Worm (Caenorhabditis elegans): ENCODE measurements around the gene ugt-15.
"Not testable (repeated sequence)": the region's sequence is repeated elsewhere in the genome, so short reads cannot be mapped to it uniquely, and the experiment has no call there.

ugt-15 gene

DNA sequence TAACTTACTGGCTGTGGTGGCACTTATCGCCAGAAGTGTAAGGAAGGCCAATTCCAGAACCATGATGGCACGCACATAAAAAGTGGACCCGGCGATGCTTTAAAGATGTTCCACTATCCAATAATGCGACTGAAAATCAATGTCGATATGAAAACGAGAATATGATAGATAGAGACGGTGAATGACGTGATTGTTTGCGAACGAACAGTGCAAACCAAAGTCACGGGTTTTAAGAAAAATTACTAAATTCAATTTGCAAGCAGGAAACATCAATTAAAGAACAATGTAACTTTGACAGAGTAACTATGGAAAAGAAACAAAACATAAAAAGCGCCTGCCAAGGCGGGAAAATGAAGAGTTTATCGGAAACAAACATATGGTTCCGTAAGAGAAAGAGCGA, 22.4 kb downstream of the ugt-15 start, which contains the start of gene C44H9.5:
Gene C44H9.5 (minus strand): TSS at position 129 of the 400 bp plus-strand sequence.
- TF ChIP-seq tab-1 (GFP tag; IDR thresholded peaks at IDR 0.05) (no peak), med-1 (GFP tag; optimal IDR thresholded peaks at IDR 0.05; ENCODE audit: insufficient read depth) (no peak), ref-1 (GFP tag; conservative IDR thresholded peaks at IDR 0.05) (no peak), klf-2 (GFP tag; conservative IDR thresholded peaks at IDR 0.05) (no peak), T22C8.4 (GFP tag; IDR thresholded peaks at IDR 0.05) (no peak), ztf-29 (GFP tag; IDR thresholded peaks at IDR 0.05) (no peak), cog-1 (tag; optimal IDR thresholded peaks at IDR 0.05) (no peak), ztf-23 (GFP tag; IDR thresholded peaks at IDR 0.05) (no peak), flt-1 (GFP tag; IDR thresholded peaks at IDR 0.05) (no peak)

- no peak for TF ChIP-seq med-1 (GFP tag; optimal IDR thresholded peaks at IDR 0.05; ENCODE audit: insufficient read depth)
- TF ChIP-seq ztf-29 (GFP tag; IDR thresholded peaks at IDR 0.05) = no peak
- no peak for TF ChIP-seq flt-1 (GFP tag; IDR thresholded peaks at IDR 0.05)
- TF ChIP-seq ztf-23 (GFP tag; IDR thresholded peaks at IDR 0.05) = no peak
- no peak for TF ChIP-seq ref-1 (GFP tag; conservative IDR thresholded peaks at IDR 0.05)
- TF ChIP-seq cog-1 (tag; optimal IDR thresholded peaks at IDR 0.05) = no peak
- no peak for TF ChIP-seq T22C8.4 (GFP tag; IDR thresholded peaks at IDR 0.05)
- TF ChIP-seq klf-2 (GFP tag; conservative IDR thresholded peaks at IDR 0.05) = no peak
- no peak for TF ChIP-seq tab-1 (GFP tag; IDR thresholded peaks at IDR 0.05)
These were observed 25.0 kb downstream of the ugt-15 start for ce11 chrV:12852355-12852754.

ce11 chrV:12854766-12855165, 27.4 kb downstream of the ugt-15 start, which contains the start of gene C44H9.7:
Gene C44H9.7, minus strand, starts transcription at chrV:12854866.
- no peak for TF ChIP-seq ztf-23 (GFP tag; IDR thresholded peaks at IDR 0.05)
- TF ChIP-seq ztf-29 (GFP tag; IDR thresholded peaks at IDR 0.05) = no peak
- TF ChIP-seq tab-1 (GFP tag; IDR thresholded peaks at IDR 0.05) = no peak
- TF ChIP-seq T22C8.4 (GFP tag; IDR thresholded peaks at IDR 0.05) = no peak
- no peak for TF ChIP-seq cog-1 (tag; optimal IDR thresholded peaks at IDR 0.05)
- TF ChIP-seq ref-1 (GFP tag; conservative IDR thresholded peaks at IDR 0.05) = no peak
- no peak for TF ChIP-seq med-1 (GFP tag; optimal IDR thresholded peaks at IDR 0.05; ENCODE audit: insufficient read depth)
- TF ChIP-seq flt-1 (GFP tag; IDR thresholded peaks at IDR 0.05) = no peak
- TF ChIP-seq klf-2 (GFP tag; conservative IDR thresholded peaks at IDR 0.05) = no peak

DNA sequence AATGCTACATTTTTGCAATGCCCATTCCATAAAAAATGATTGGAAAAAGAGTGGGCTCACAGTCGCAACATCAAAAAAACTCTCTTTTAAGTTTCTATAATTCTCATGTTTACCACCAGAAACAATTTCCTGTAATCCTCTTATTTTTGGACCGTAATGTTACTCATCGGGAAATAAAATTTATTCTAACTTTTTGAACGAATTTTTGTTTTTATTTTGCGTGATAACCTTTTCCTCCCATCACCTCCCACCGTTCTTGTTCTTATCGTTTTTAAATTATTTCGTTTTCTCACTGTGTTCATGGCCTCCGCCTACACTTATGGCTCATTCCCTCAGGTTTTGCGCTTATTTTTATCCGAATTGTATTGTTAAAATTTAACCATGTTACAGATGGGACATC, 31.8 kb downstream of the ugt-15 start, which contains the start of gene anp-1:
Gene anp-1 (plus strand): TSS at position 301 of the 400 bp plus-strand sequence.
- no peak for TF ChIP-seq ztf-23 (GFP tag; IDR thresholded peaks at IDR 0.05)
- no peak for TF ChIP-seq ref-1 (GFP tag; conservative IDR thresholded peaks at IDR 0.05)
- TF ChIP-seq cog-1 (tag; optimal IDR thresholded peaks at IDR 0.05) = no peak
- TF ChIP-seq ztf-29 (GFP tag; IDR thresholded peaks at IDR 0.05) = no peak
- TF ChIP-seq flt-1 (GFP tag; IDR thresholded peaks at IDR 0.05) = no peak
- no peak for TF ChIP-seq T22C8.4 (GFP tag; IDR thresholded peaks at IDR 0.05)
- TF ChIP-seq klf-2 (GFP tag; conservative IDR thresholded peaks at IDR 0.05) = no peak

ce11 chrV:12865615-12866014, 38.3 kb downstream of the ugt-15 start, which contains the start of gene T07F10.5:
Gene T07F10.5, plus strand, starts transcription at chrV:12865915.
- TF ChIP-seq ztf-29 (GFP tag; IDR thresholded peaks at IDR 0.05); tab-1 (GFP tag; IDR thresholded peaks at IDR 0.05); cog-1 (tag; optimal IDR thresholded peaks at IDR 0.05): not testable (repeated sequence)

DNA sequence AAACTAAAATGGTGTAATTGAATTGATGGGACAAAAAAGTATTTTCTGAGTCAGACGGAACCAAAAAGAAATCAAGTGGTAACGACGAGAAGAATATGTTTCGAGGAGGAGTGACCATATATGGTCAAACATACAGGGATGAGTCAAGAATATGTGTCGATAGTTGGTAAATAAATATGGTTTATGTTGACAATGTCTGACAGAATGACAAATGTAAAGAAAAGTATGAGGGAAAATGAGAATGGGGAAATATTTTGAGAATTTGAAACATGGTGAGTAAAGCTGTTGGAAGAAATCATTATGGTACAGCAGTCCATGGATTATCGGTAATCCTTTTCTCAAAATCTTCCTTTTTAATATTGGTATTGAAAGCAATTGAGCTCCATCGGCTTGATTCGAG, 40.7 kb downstream of the ugt-15 start, which contains the start of gene nspg-1:
Gene nspg-1 (minus strand): TSS at position 101 of the 400 bp plus-strand sequence.
- TF ChIP-seq ztf-29 (GFP tag; IDR thresholded peaks at IDR 0.05) = no peak
- TF ChIP-seq ref-1 (GFP tag; conservative IDR thresholded peaks at IDR 0.05) = no peak
- TF ChIP-seq tab-1 (GFP tag; IDR thresholded peaks at IDR 0.05) = no peak
- no peak for TF ChIP-seq ztf-23 (GFP tag; IDR thresholded peaks at IDR 0.05)
- TF ChIP-seq med-1 (GFP tag; optimal IDR thresholded peaks at IDR 0.05; ENCODE audit: insufficient read depth) = no peak
- no peak for TF ChIP-seq T22C8.4 (GFP tag; IDR thresholded peaks at IDR 0.05)
- TF ChIP-seq cog-1 (tag; optimal IDR thresholded peaks at IDR 0.05) = no peak
- TF ChIP-seq flt-1 (GFP tag; IDR thresholded peaks at IDR 0.05) = no peak
- no peak for TF ChIP-seq klf-2 (GFP tag; conservative IDR thresholded peaks at IDR 0.05)

DNA sequence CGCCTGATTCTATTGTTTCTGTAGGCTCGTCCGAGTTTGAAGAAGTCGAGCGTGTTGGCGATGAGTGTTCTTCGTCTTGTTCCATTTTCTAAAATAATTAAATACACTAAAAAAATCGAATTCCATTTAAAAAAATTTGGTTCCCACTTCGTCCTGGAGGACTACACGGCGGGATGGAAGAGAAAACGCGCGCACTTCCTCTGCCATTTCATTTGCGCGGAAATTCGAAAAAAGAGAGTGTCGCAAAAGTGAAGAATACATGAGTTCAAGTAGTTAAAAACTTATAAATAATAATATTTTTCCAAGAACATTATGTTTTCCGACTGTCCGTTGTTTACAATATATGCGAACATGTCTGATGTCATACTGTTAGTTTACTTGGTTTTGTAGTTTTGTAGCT, 42.6 kb downstream of the ugt-15 start, which contains the start of gene T07F10.3:
Gene T07F10.3 (minus strand): TSS at position 98 of the 400 bp plus-strand sequence.
- TF ChIP-seq flt-1 (GFP tag; IDR thresholded peaks at IDR 0.05) (peak; percentile 85), ztf-23 (GFP tag; IDR thresholded peaks at IDR 0.05) (peak; percentile 87), T22C8.4 (GFP tag; IDR thresholded peaks at IDR 0.05) (peak; percentile 23; the same call in 1 of the 2 replicates), cog-1 (tag; optimal IDR thresholded peaks at IDR 0.05) (peak; percentile 77), klf-2 (GFP tag; conservative IDR thresholded peaks at IDR 0.05) (peak; percentile 67; the same call in 1 of the 2 replicates), ref-1 (GFP tag; conservative IDR thresholded peaks at IDR 0.05) (no peak)

ce11 chrV:12870740-12871139, 43.4 kb downstream of the ugt-15 start:
- no peak for TF ChIP-seq flt-1 (GFP tag; IDR thresholded peaks at IDR 0.05)
- TF ChIP-seq klf-2 (GFP tag; conservative IDR thresholded peaks at IDR 0.05) = no peak
- no peak for TF ChIP-seq ref-1 (GFP tag; conservative IDR thresholded peaks at IDR 0.05)
- no peak for TF ChIP-seq tab-1 (GFP tag; IDR thresholded peaks at IDR 0.05)
- no peak for TF ChIP-seq T22C8.4 (GFP tag; IDR thresholded peaks at IDR 0.05)
- TF ChIP-seq med-1 (GFP tag; optimal IDR thresholded peaks at IDR 0.05; ENCODE audit: insufficient read depth) = no peak
- TF ChIP-seq ztf-29 (GFP tag; IDR thresholded peaks at IDR 0.05) = no peak
- no peak for TF ChIP-seq ztf-23 (GFP tag; IDR thresholded peaks at IDR 0.05)
- TF ChIP-seq cog-1 (tag; optimal IDR thresholded peaks at IDR 0.05) = no peak

ce11 chrV:12871753-12872152, 44.4 kb downstream of the ugt-15 start, which contains the start of gene bus-19:
Gene bus-19, plus strand, starts transcription at chrV:12872053.
- TF ChIP-seq T22C8.4 (GFP tag; IDR thresholded peaks at IDR 0.05) (no peak), cog-1 (tag; optimal IDR thresholded peaks at IDR 0.05) (no peak), flt-1 (GFP tag; IDR thresholded peaks at IDR 0.05) (no peak), tab-1 (GFP tag; IDR thresholded peaks at IDR 0.05) (no peak), ref-1 (GFP tag; conservative IDR thresholded peaks at IDR 0.05) (no peak), ztf-23 (GFP tag; IDR thresholded peaks at IDR 0.05) (no peak), med-1 (GFP tag; optimal IDR thresholded peaks at IDR 0.05; ENCODE audit: insufficient read depth) (no peak), klf-2 (GFP tag; conservative IDR thresholded peaks at IDR 0.05) (no peak), ztf-29 (GFP tag; IDR thresholded peaks at IDR 0.05) (no peak)

DNA sequence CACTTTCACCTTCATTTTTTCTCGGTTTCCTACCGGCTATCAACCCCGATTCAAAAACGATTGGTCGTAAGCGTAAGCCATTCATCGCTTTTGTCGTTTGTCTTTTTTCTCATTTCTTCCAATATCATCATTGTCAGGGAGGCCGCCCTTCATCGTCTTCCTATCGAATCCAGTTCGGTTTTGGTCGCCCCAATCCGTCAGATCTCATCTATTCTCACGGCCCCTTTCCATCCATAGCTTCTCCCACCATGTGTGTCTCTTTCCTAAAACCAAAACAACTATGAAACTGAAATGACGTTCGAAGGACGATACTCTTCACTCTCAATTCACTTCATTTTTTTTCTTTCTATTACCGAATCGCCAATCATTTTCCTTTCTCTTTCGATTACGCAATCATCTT, 48.5 kb downstream of the ugt-15 start:
- TF ChIP-seq tab-1 (GFP tag; IDR thresholded peaks at IDR 0.05) (no peak), T22C8.4 (GFP tag; IDR thresholded peaks at IDR 0.05) (no peak), flt-1 (GFP tag; IDR thresholded peaks at IDR 0.05) (no peak), klf-2 (GFP tag; conservative IDR thresholded peaks at IDR 0.05) (no peak), med-1 (GFP tag; optimal IDR thresholded peaks at IDR 0.05; ENCODE audit: insufficient read depth) (no peak), ztf-23 (GFP tag; IDR thresholded peaks at IDR 0.05) (no peak), ztf-29 (GFP tag; IDR thresholded peaks at IDR 0.05) (no peak), ref-1 (GFP tag; conservative IDR thresholded peaks at IDR 0.05) (no peak), cog-1 (tag; optimal IDR thresholded peaks at IDR 0.05) (no peak)

Data from whole organism, midembryonic.